Fruit fly (Drosophila melanogaster) whole organism, embryonic: ENCODE data around the gene CG6983.

Source experiments
- Antp ChIP-seq: fragments of 200-800 bp; sonication (Bioruptor generic); optimal IDR thresholded peaks from 3 replicates; lab custom pipeline; 2016; ENCODE audit warnings: missing biosample characterization, missing genetic modification characterization
- CG10321 ChIP-seq: fragments of 200-800 bp; sonication (Bioruptor generic); IDR thresholded peaks from 2 replicates; pipeline ENCODE4 v1.3.6; 2022; ENCODE audit warnings: missing biosample characterization, missing genetic modification characterization
- CG10654 ChIP-seq: fragments of 200-800 bp; sonication (Bioruptor generic); optimal IDR thresholded peaks from 2 replicates; lab custom pipeline; 2016; ENCODE audit warnings: missing biosample characterization, missing genetic modification characterization
- CG10979 ChIP-seq: fragments of 200-800 bp; sonication (Bioruptor generic); optimal IDR thresholded peaks from 2 replicates; lab custom pipeline; 2018; ENCODE audit warnings: missing biosample characterization, mild to moderate bottlenecking, missing genetic modification characterization, moderate library complexity
- CG11456 ChIP-seq: fragments of 200-800 bp; sonication (Bioruptor generic); IDR thresholded peaks from 3 replicates; pipeline ENCODE4 v1.3.6; 2022; ENCODE audit warnings: missing biosample characterization, missing genetic modification characterization
- CG12219 ChIP-seq: fragments of 200-800 bp; sonication (Bioruptor generic); optimal IDR thresholded peaks from 3 replicates; lab custom pipeline; 2018; ENCODE audit warnings: missing biosample characterization, mild to moderate bottlenecking, missing genetic modification characterization
- CG12236 ChIP-seq: fragments of 200-800 bp; sonication (Bioruptor generic); optimal IDR thresholded peaks from 2 replicates; lab custom pipeline; 2016; ENCODE audit warnings: missing biosample characterization, missing genetic modification characterization
- CG13424 ChIP-seq: fragments of 200-800 bp; sonication (Bioruptor generic); optimal IDR thresholded peaks from 2 replicates; lab custom pipeline; 2019; ENCODE audit warnings: missing biosample characterization, mild to moderate bottlenecking, missing genetic modification characterization, moderate library complexity
- CG15269 ChIP-seq: fragments of 200-800 bp; sonication (Bioruptor generic); optimal IDR thresholded peaks from 2 replicates; lab custom pipeline; 2018; ENCODE audit warnings: missing biosample characterization, mild to moderate bottlenecking, missing genetic modification characterization, moderate library complexity
- CG1647 ChIP-seq: fragments of 200-800 bp; sonication (Bioruptor generic); optimal IDR thresholded peaks from 3 replicates; lab custom pipeline; 2016; ENCODE audit warnings: missing biosample characterization, missing genetic modification characterization
- CG17568 ChIP-seq: fragments of 200-800 bp; sonication (Bioruptor generic); optimal IDR thresholded peaks from 2 replicates; lab custom pipeline; 2018; ENCODE audit warnings: missing biosample characterization, mild to moderate bottlenecking, missing genetic modification characterization, moderate library complexity
- CG17829 ChIP-seq: fragments of 200-800 bp; optimal IDR thresholded peaks from 2 replicates; lab custom pipeline; 2019; ENCODE audit warnings: missing biosample characterization, mild to moderate bottlenecking, missing genetic modification characterization, moderate library complexity
- CG17912 ChIP-seq: fragments of 200-800 bp; sonication (Bioruptor generic); optimal IDR thresholded peaks from 2 replicates; lab custom pipeline; 2018; ENCODE audit warnings: missing biosample characterization, mild to moderate bottlenecking, missing genetic modification characterization
- CG18599 ChIP-seq: fragments of 200-800 bp; sonication (Bioruptor generic); optimal IDR thresholded peaks from 3 replicates; lab custom pipeline; 2017; ENCODE audit warnings: missing biosample characterization, missing genetic modification characterization, mild to moderate bottlenecking, moderate library complexity, missing genetic modification reagents
- CG30431 ChIP-seq: fragments of 200-800 bp; sonication (Bioruptor generic); optimal IDR thresholded peaks from 2 replicates; lab custom pipeline; 2017; ENCODE audit warnings: missing biosample characterization, missing genetic modification characterization
- CG32532 ChIP-seq: fragments of 200-800 bp; sonication (Bioruptor generic); IDR thresholded peaks from 2 replicates; pipeline ENCODE4 v1.3.6; 2022; ENCODE audit warnings: missing biosample characterization, missing genetic modification characterization
- CG33213 ChIP-seq: fragments of 200-800 bp; sonication (Bioruptor generic); optimal IDR thresholded peaks from 3 replicates; lab custom pipeline; 2016; ENCODE audit warnings: missing biosample characterization, missing genetic modification characterization
- CG42726 ChIP-seq: fragments of 200-800 bp; sonication (Bioruptor generic); IDR thresholded peaks from 2 replicates; pipeline ENCODE4 v1.3.6; 2022; ENCODE audit warnings: missing biosample characterization, missing genetic modification characterization; ENCODE audit not compliant: partially characterized antibody
- CG4328 ChIP-seq: fragments of 200-800 bp; sonication (Bioruptor generic); optimal IDR thresholded peaks from 3 replicates; lab custom pipeline; 2017; ENCODE audit warnings: missing biosample characterization, missing genetic modification reagents, missing genetic modification characterization
- CG4360 ChIP-seq: fragments of 200-800 bp; sonication (Bioruptor generic); IDR thresholded peaks from 2 replicates; pipeline ENCODE4 v1.3.6; 2022; ENCODE audit warnings: missing biosample characterization, missing genetic modification characterization
- CG5180 ChIP-seq: fragments of 200-800 bp; sonication (Bioruptor generic); optimal IDR thresholded peaks from 3 replicates; lab custom pipeline; 2017; ENCODE audit warnings: missing biosample characterization, missing genetic modification characterization, mild to moderate bottlenecking, moderate library complexity, missing genetic modification reagents
- CG6175 ChIP-seq: fragments of 200-800 bp; sonication (Bioruptor generic); IDR thresholded peaks from 3 replicates; pipeline ENCODE4 v1.3.6; 2022; ENCODE audit warnings: missing biosample characterization, missing genetic modification characterization
- CG6654 ChIP-seq: fragments of 200-800 bp; sonication (Bioruptor generic); optimal IDR thresholded peaks from 2 replicates; lab custom pipeline; 2017; ENCODE audit warnings: missing biosample characterization, mild to moderate bottlenecking, missing genetic modification characterization
- CG9215 ChIP-seq: fragments of 200-800 bp; sonication (Bioruptor generic); IDR thresholded peaks from 2 replicates; pipeline ENCODE4 v1.3.6; 2022; ENCODE audit warnings: missing biosample characterization, missing genetic modification characterization
- Chrac-16 ChIP-seq: fragments of 200-800 bp; sonication (Bioruptor generic); optimal IDR thresholded peaks from 3 replicates; lab custom pipeline; 2016; ENCODE audit warnings: missing biosample characterization, missing genetic modification characterization
- D ChIP-seq, 2 experiments: fragments of 200-800 bp in 1 of 2; fragments of >200 bp in 1 of 2; sonication (Bioruptor generic) in 1 of 2; optimal IDR thresholded peaks; 2 replicates in 1 of 2; 3 replicates in 1 of 2; lab custom pipeline; 2017; ENCODE audit warnings: mild to moderate bottlenecking in 1 of 2, missing biosample characterization in 1 of 2, missing genetic modification characterization in 1 of 2, missing genetic modification reagents in 1 of 2
- Hr39 ChIP-seq: fragments of >200 bp; optimal IDR thresholded peaks from 2 replicates; lab custom pipeline; 2017
- MTF-1 ChIP-seq: fragments of 200-800 bp; sonication (Bioruptor generic); optimal IDR thresholded peaks from 2 replicates; lab custom pipeline; 2018; ENCODE audit warnings: missing biosample characterization, mild to moderate bottlenecking, missing genetic modification characterization, borderline replicate concordance
- Sry-β ChIP-seq: fragments of 200-800 bp; sonication (Bioruptor generic); optimal IDR thresholded peaks from 2 replicates; lab custom pipeline; 2018; ENCODE audit warnings: missing biosample characterization, mild to moderate bottlenecking, missing genetic modification characterization, moderate library complexity
- bbx ChIP-seq: fragments of 200-800 bp; sonication (Bioruptor generic); IDR thresholded peaks from 2 replicates; pipeline ENCODE4 v1.3.6; 2022; ENCODE audit warnings: missing biosample characterization, missing genetic modification characterization; ENCODE audit not compliant: partially characterized antibody
- cad ChIP-seq: fragments of >200 bp; optimal IDR thresholded peaks from 2 replicates; lab custom pipeline; 2017; ENCODE audit warnings: missing biosample characterization, missing genetic modification characterization
- eve ChIP-seq, 2 experiments: fragments of >200 bp; optimal IDR thresholded peaks; 2 replicates each; lab custom pipeline; 2017; ENCODE audit warnings: missing biosample characterization in 2 of 2, missing genetic modification characterization in 2 of 2
- ftz-f1 ChIP-seq: fragments of 200-800 bp; sonication (Bioruptor generic); optimal IDR thresholded peaks from 2 replicates; lab custom pipeline; 2016; ENCODE audit warnings: missing biosample characterization, missing genetic modification characterization
- grau ChIP-seq: fragments of 200-800 bp; optimal IDR thresholded peaks from 3 replicates; lab custom pipeline; 2019; ENCODE audit warnings: missing biosample characterization, mild to moderate bottlenecking, missing genetic modification characterization, moderate library complexity
- grn ChIP-seq: fragments of 200-800 bp; sonication (Bioruptor generic); optimal IDR thresholded peaks from 3 replicates; lab custom pipeline; 2017; ENCODE audit warnings: missing biosample characterization, missing genetic modification characterization
- knrl ChIP-seq: fragments of 200-800 bp; sonication (Bioruptor generic); IDR thresholded peaks from 3 replicates; pipeline ENCODE4 v1.3.6; 2022; ENCODE audit warnings: missing biosample characterization, missing genetic modification characterization; ENCODE audit not compliant: partially characterized antibody
- lov ChIP-seq, 2 experiments: fragments of 200-800 bp in 1 of 2; fragments of >200 bp in 1 of 2; sonication (Bioruptor generic) in 1 of 2; IDR thresholded peaks in 1 of 2; optimal IDR thresholded peaks in 1 of 2; 2 replicates in 1 of 2; 3 replicates in 1 of 2; pipeline versions ENCODE4 v1.3.6 to Lab custom; 2017 to 2022; ENCODE audit warnings: missing biosample characterization in 1 of 2, missing genetic modification characterization in 1 of 2
- pfk ChIP-seq: fragments of 200-800 bp; sonication (Bioruptor generic); optimal IDR thresholded peaks from 2 replicates; lab custom pipeline; 2018; ENCODE audit warnings: missing biosample characterization, mild to moderate bottlenecking, missing genetic modification characterization, moderate library complexity
- sim ChIP-seq: fragments of 200-800 bp; sonication (Bioruptor generic); IDR thresholded peaks from 2 replicates; pipeline ENCODE4 v1.3.6; 2022; ENCODE audit warnings: missing biosample characterization, missing genetic modification characterization
- sqz ChIP-seq: fragments of 200-800 bp; sonication (Bioruptor generic); optimal IDR thresholded peaks from 3 replicates; lab custom pipeline; 2018; ENCODE audit warnings: missing biosample characterization, mild to moderate bottlenecking, missing genetic modification characterization
- stc ChIP-seq: fragments of 200-800 bp; sonication (Bioruptor generic); IDR thresholded peaks from 2 replicates; pipeline ENCODE4 v1.3.6; 2022; ENCODE audit warnings: missing biosample characterization, missing genetic modification characterization
- tgo ChIP-seq: fragments of 200-800 bp; sonication (Bioruptor generic); IDR thresholded peaks from 3 replicates; pipeline ENCODE4 v1.3.6; 2022; ENCODE audit warnings: missing biosample characterization, missing genetic modification characterization
- tio ChIP-seq: fragments of 200-800 bp; sonication (Bioruptor generic); optimal IDR thresholded peaks from 2 replicates; lab custom pipeline; 2017; ENCODE audit warnings: missing biosample characterization, missing genetic modification characterization, inconsistent platforms
- tll ChIP-seq, 2 experiments: fragments of 200-800 bp in 1 of 2; fragments of >200 bp in 1 of 2; sonication (Bioruptor generic) in 1 of 2; optimal IDR thresholded peaks; 2 replicates each; lab custom pipeline; 2017 to 2019; ENCODE audit warnings: missing biosample characterization in 2 of 2, missing genetic modification characterization in 2 of 2, mild to moderate bottlenecking in 1 of 2, moderate library complexity in 1 of 2
- unc-4 ChIP-seq: fragments of 200-800 bp; sonication (Bioruptor generic); IDR thresholded peaks from 2 replicates; pipeline ENCODE4 v1.3.6; 2022; ENCODE audit warnings: missing biosample characterization, missing genetic modification characterization; ENCODE audit not compliant: partially characterized antibody
- wor ChIP-seq: fragments of 200-800 bp; sonication (Bioruptor generic); IDR thresholded peaks from 2 replicates; pipeline ENCODE4 v1.3.6; 2022; ENCODE audit warnings: missing biosample characterization, missing genetic modification characterization
- yki ChIP-seq: fragments of >200 bp; optimal IDR thresholded peaks from 3 replicates; lab custom pipeline; 2018

The CG6983 gene

dm6 chr3L:8455015-8455908 is 6.1 kb upstream of the CG6983 start (continued):
- TF ChIP-seq unc-4 (GFP tag; lab: Robert Waterston, UW) (no peak), grau (tag; lab: Kevin White, UChicago) (peak; percentile 88), bbx (GFP tag; lab: Robert Waterston, UW) (no peak), eve (GFP tag; optimal IDR thresholded peaks at IDR 0.05; lab: Kevin White, UChicago) (peak in 1 of 2 experiments; percentile 95), Antp (GFP tag; lab: Kevin White, UChicago) (peak; percentile 20), grn (GFP tag; lab: Kevin White, UChicago) (peak; percentile 46), cad (peak; percentile 67), lov (optimal IDR thresholded peaks at IDR 0.05; lab: Kevin White, UChicago) (no peak), lov (GFP tag; IDR thresholded peaks at IDR 0.05; lab: Robert Waterston, UW) (no peak), CG30431 (GFP tag; lab: Kevin White, UChicago) (peak; percentile 58), CG17568 (peak; percentile 78), CG4328 (GFP tag; lab: Kevin White, UChicago) (peak; percentile 86), Sry-β (GFP tag; lab: Kevin White, UChicago) (no peak), yki (lab: Kevin White, UChicago) (no peak), CG10321 (GFP tag; lab: Robert Waterston, UW) (no peak), CG12219 (peak; percentile 82), D (optimal IDR thresholded peaks at IDR 0.05; lab: Kevin White, UChicago) (no peak), D (GFP tag; optimal IDR thresholded peaks at IDR 0.05; lab: Kevin White, UChicago) (peak; percentile 90), CG6175 (GFP tag; lab: Robert Waterston, UW) (peak; percentile 75; the same call in 2 of the 3 replicates), CG42726 (GFP tag; lab: Robert Waterston, UW) (no peak), CG15269 (tag; lab: Kevin White, UChicago) (peak; percentile 89), knrl (no peak), ftz-f1 (GFP tag; lab: Kevin White, UChicago) (no peak), CG11456 (GFP tag; lab: Robert Waterston, UW) (peak; percentile 79), CG4360 (GFP tag; lab: Robert Waterston, UW) (peak; percentile 37; the same call in 1 of the 2 replicates), stc (GFP tag; lab: Robert Waterston, UW) (peak; percentile 80), MTF-1 (GFP tag; lab: Kevin White, UChicago) (peak; percentile 19), CG10654 (GFP tag; lab: Kevin White, UChicago) (peak; percentile 83), Chrac-16 (GFP tag; lab: Kevin White, UChicago) (peak; percentile 69), tll (GFP tag; optimal IDR thresholded peaks at IDR 0.05; lab: Kevin White, UChicago) (no peak), CG33213 (GFP tag; lab: Kevin White, UChicago) (peak; percentile 37), CG17912 (GFP tag; lab: Kevin White, UChicago) (no peak), sqz (GFP tag; lab: Kevin White, UChicago) (peak; percentile 72), sim (GFP tag; lab: Robert Waterston, UW) (peak; percentile 47; the same call in 1 of the 2 replicates), tgo (GFP tag; lab: Robert Waterston, UW) (peak; percentile 84; the same call in 2 of the 3 replicates), CG10979 (peak; percentile 86), CG18599 (peak; percentile 97), CG17829 (tag; lab: Kevin White, UChicago) (peak; percentile 92), CG1647 (peak; percentile 51), tio (GFP tag; lab: Kevin White, UChicago) (peak; percentile 83), CG6654 (GFP tag; lab: Kevin White, UChicago) (peak; percentile 64), CG9215 (peak; percentile 73), pfk (no peak), Hr39 (no peak), CG12236 (GFP tag; lab: Kevin White, UChicago) (no peak), CG13424 (tag; lab: Kevin White, UChicago) (peak; percentile 91), wor (GFP tag; lab: Robert Waterston, UW) (peak; percentile 59), CG5180 (GFP tag; lab: Kevin White, UChicago) (peak; percentile 84), CG32532 (peak; percentile 83)
